Comparison of ENCODE assay signal across 6 worm cellular contexts in the genomic region with DNA sequence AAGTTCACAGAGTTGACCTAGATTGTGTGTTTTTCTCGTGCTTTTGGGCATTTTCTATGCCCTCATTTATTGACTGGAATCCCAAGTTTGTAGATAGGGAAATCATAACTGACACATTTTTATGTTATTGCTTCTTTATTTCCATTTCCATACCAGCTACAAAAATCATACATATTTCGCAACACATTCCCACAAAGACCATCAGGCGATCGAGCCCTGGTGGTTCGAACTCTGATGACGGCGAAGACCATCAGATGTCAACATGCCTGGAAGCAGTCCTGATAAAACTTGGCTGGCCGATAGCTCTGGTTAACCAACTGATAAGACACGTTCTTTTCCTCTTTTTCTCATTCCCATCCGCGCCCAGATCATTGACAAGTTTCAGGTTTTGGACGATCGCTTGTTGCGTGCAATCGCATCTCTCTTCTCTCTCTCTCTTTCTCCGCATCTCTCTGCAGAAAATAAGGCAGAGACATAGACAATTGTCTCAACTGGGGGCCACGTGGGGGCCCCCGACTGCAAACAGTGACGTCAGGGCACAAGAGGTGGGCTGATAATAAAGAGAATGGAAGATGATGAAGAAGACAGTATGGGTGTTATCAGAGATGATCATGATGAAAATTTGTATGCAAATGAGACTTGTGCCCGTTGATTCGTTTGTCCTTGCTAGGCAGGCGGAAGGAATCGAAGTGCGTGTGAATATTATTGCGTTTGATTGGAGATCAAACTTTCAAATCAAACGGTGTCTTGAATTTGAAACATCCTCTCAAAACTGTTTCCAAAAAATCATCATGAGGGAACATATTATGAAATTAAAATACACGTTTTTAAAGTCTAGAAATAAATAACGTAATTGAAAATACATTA.
A peak's percentile ranks its signal among the peaks of the same experiment; 100 is the strongest.
TF ChIP-seq lines count a peak whose summit lies in the region.

No protein-coding gene starts in this region.

TF ChIP-seq in whole organism, L1 larva, 84 proteins besides CTCF, POLR2A, EP300 and RAD21 (continued from another document and continues in another):
- TF ChIP-seq nhr-28 (tag; optimal IDR thresholded peaks at IDR 0.05; lab: Kevin White, UChicago): no peak
- TF ChIP-seq lin-14 (GFP tag; optimal IDR thresholded peaks at IDR 0.05; lab: Kevin White, UChicago): peak; percentile 96
- peak; percentile 75 for TF ChIP-seq swsn-7 (tag; optimal IDR thresholded peaks at IDR 0.05; lab: Kevin White, UChicago)
- no peak for TF ChIP-seq zag-1 (tag; optimal IDR thresholded peaks at IDR 0.05; lab: Kevin White, UChicago)
- TF ChIP-seq grh-1 (GFP tag; IDR thresholded peaks at IDR 0.05; lab: Robert Waterston, UW): peak; percentile 70
- no peak for TF ChIP-seq ceh-8 (GFP tag; optimal IDR thresholded peaks at IDR 0.05; lab: Kevin White, UChicago)
- TF ChIP-seq lin-13 (GFP tag; optimal IDR thresholded peaks at IDR 0.05; lab: Kevin White, UChicago): peak; percentile 41
- peak; percentile 52 for TF ChIP-seq C16A3.4 (tag; optimal IDR thresholded peaks at IDR 0.05; lab: Kevin White, UChicago)
- peak; percentile 87 to 100 for TF ChIP-seq mdl-1 (tag; optimal IDR thresholded peaks at IDR 0.05; lab: Kevin White, UChicago)
- TF ChIP-seq nhr-19 (GFP tag; conservative IDR thresholded peaks at IDR 0.05; lab: Robert Waterston, UW): peak; percentile 91
- peak; percentile 66 for TF ChIP-seq mep-1 (tag; optimal IDR thresholded peaks at IDR 0.05; lab: Kevin White, UChicago)
- TF ChIP-seq nhr-11 (tag; optimal IDR thresholded peaks at IDR 0.05; lab: Kevin White, UChicago): peak; percentile 58
- TF ChIP-seq hlh-17 (GFP tag; optimal IDR thresholded peaks at IDR 0.05; lab: Kevin White, UChicago; ENCODE audit: borderline replicate concordance): no peak
- 0 out of 2 replicates have a peak, but pooled peaks have one; percentile 31 for TF ChIP-seq ceh-88 (GFP tag; IDR thresholded peaks at IDR 0.05; lab: Robert Waterston, UW)
- peak; percentile 62 for TF ChIP-seq unc-130 (tag; optimal IDR thresholded peaks at IDR 0.05; lab: Kevin White, UChicago)
- TF ChIP-seq efl-3 (GFP tag; optimal IDR thresholded peaks at IDR 0.05; lab: Kevin White, UChicago): no peak
- TF ChIP-seq aly-2 (tag; optimal IDR thresholded peaks at IDR 0.05; lab: Kevin White, UChicago): no peak
- TF ChIP-seq pqm-1 (tag; optimal IDR thresholded peaks at IDR 0.05; lab: Kevin White, UChicago): peak; percentile 16
- TF ChIP-seq nhr-77 (tag; optimal IDR thresholded peaks at IDR 0.05; lab: Kevin White, UChicago): peak; percentile 74
- no peak for TF ChIP-seq fkh-8 (tag; optimal IDR thresholded peaks at IDR 0.05; lab: Kevin White, UChicago)

TF ChIP-seq in whole organism, L2 larva, 48 proteins besides CTCF, POLR2A, EP300 and RAD21 (continued from another document and continues in another):
- no peak for TF ChIP-seq alr-1 (tag; optimal IDR thresholded peaks at IDR 0.05; lab: Kevin White, UChicago)
- no peak for TF ChIP-seq unc-55 (GFP tag; optimal IDR thresholded peaks at IDR 0.05; lab: Kevin White, UChicago)
- peak; percentile 98 for TF ChIP-seq sma-3 (GFP tag; optimal IDR thresholded peaks at IDR 0.05; lab: Kevin White, UChicago)
- TF ChIP-seq ceh-82 (tag; optimal IDR thresholded peaks at IDR 0.05; lab: Kevin White, UChicago): no peak
- TF ChIP-seq nhr-10 (tag; optimal IDR thresholded peaks at IDR 0.05; lab: Kevin White, UChicago): peak; percentile 64
- TF ChIP-seq ztf-11 (tag; optimal IDR thresholded peaks at IDR 0.05; lab: Kevin White, UChicago): no peak
- TF ChIP-seq mdl-1 (tag; optimal IDR thresholded peaks at IDR 0.05; lab: Kevin White, UChicago): peak; percentile 99
- TF ChIP-seq nhr-23 (tag; optimal IDR thresholded peaks at IDR 0.05; lab: Kevin White, UChicago): no peak
- peak; percentile 77 for TF ChIP-seq gmeb-1 (tag; optimal IDR thresholded peaks at IDR 0.05; lab: Kevin White, UChicago)
- peak; percentile 63 for TF ChIP-seq nhr-77 (tag; optimal IDR thresholded peaks at IDR 0.05; lab: Kevin White, UChicago)
- TF ChIP-seq fos-1 (tag; optimal IDR thresholded peaks at IDR 0.05; lab: Kevin White, UChicago): peak; percentile 97
- TF ChIP-seq ZK546.5 (tag; optimal IDR thresholded peaks at IDR 0.05; lab: Kevin White, UChicago): no peak
- TF ChIP-seq nhr-21 (tag; optimal IDR thresholded peaks at IDR 0.05; lab: Kevin White, UChicago): peak; percentile 96
- peak; percentile 72 for TF ChIP-seq blmp-1 (tag; optimal IDR thresholded peaks at IDR 0.05; lab: Kevin White, UChicago; ENCODE audit: insufficient read depth)
- no peak for TF ChIP-seq aly-2 (tag; optimal IDR thresholded peaks at IDR 0.05; lab: Kevin White, UChicago)
- TF ChIP-seq ama-1 (optimal IDR thresholded peaks at IDR 0.05; lab: Kevin White, UChicago): no peak
- TF ChIP-seq mbf-1 (tag; optimal IDR thresholded peaks at IDR 0.05; lab: Kevin White, UChicago): no peak
- peak; percentile 1 for TF ChIP-seq mab-5 (tag; optimal IDR thresholded peaks at IDR 0.05; lab: Kevin White, UChicago)
- peak; percentile 90 for TF ChIP-seq nhr-129 (tag; optimal IDR thresholded peaks at IDR 0.05; lab: Kevin White, UChicago)
- TF ChIP-seq sma-9 (GFP tag; optimal IDR thresholded peaks at IDR 0.05; lab: Kevin White, UChicago): peak; percentile 99
- peak; percentile 90 for TF ChIP-seq sma-9 (tag; optimal IDR thresholded peaks at IDR 0.05; lab: Kevin White, UChicago)

TF ChIP-seq in whole organism, L3 larva, 47 proteins besides CTCF, POLR2A, EP300 and RAD21 (continued from another document and continues in another):
- TF ChIP-seq nhr-25 (tag; optimal IDR thresholded peaks at IDR 0.05; lab: Kevin White, UChicago): peak; percentile 91
- TF ChIP-seq sea-2 (GFP tag; optimal IDR thresholded peaks at IDR 0.05; lab: Kevin White, UChicago): no peak
- no peak for TF ChIP-seq eor-1 (tag; optimal IDR thresholded peaks at IDR 0.05; lab: Kevin White, UChicago)
- TF ChIP-seq ceh-28 (tag; optimal IDR thresholded peaks at IDR 0.05; lab: Kevin White, UChicago): peak; percentile 76
- peak; percentile 61 for TF ChIP-seq skn-1 (tag; optimal IDR thresholded peaks at IDR 0.05; lab: Kevin White, UChicago)
- no peak for TF ChIP-seq ztf-11 (tag; optimal IDR thresholded peaks at IDR 0.05; lab: Kevin White, UChicago)
- TF ChIP-seq zag-1 (tag; optimal IDR thresholded peaks at IDR 0.05; lab: Kevin White, UChicago): no peak
- TF ChIP-seq unc-62 (GFP tag; optimal IDR thresholded peaks at IDR 0.05; lab: Kevin White, UChicago): peak; percentile 71
- TF ChIP-seq nhr-23 (tag; optimal IDR thresholded peaks at IDR 0.05; lab: Kevin White, UChicago): peak; percentile 92
- TF ChIP-seq pqm-1 (tag; optimal IDR thresholded peaks at IDR 0.05; lab: Kevin White, UChicago): peak; percentile 98
- no peak for TF ChIP-seq fkh-2 (tag; optimal IDR thresholded peaks at IDR 0.05; lab: Kevin White, UChicago)
- TF ChIP-seq jun-1 (tag; optimal IDR thresholded peaks at IDR 0.05; lab: Kevin White, UChicago): peak; percentile 96
- TF ChIP-seq nhr-237 (tag; optimal IDR thresholded peaks at IDR 0.05; lab: Kevin White, UChicago): no peak
- TF ChIP-seq nhr-77 (tag; optimal IDR thresholded peaks at IDR 0.05; lab: Kevin White, UChicago): peak; percentile 82
- peak; percentile 38 for TF ChIP-seq nhr-28 (tag; optimal IDR thresholded peaks at IDR 0.05; lab: Kevin White, UChicago)
- no peak for TF ChIP-seq daf-12 (tag; optimal IDR thresholded peaks at IDR 0.05; lab: Kevin White, UChicago)
- peak; percentile 63 for TF ChIP-seq R02D3.7 (tag; optimal IDR thresholded peaks at IDR 0.05; lab: Kevin White, UChicago)
- TF ChIP-seq elt-1 (tag; optimal IDR thresholded peaks at IDR 0.05; lab: Kevin White, UChicago): no peak
- TF ChIP-seq aly-2 (tag; optimal IDR thresholded peaks at IDR 0.05; lab: Kevin White, UChicago): no peak
- TF ChIP-seq ceh-16 (tag; optimal IDR thresholded peaks at IDR 0.05; lab: Kevin White, UChicago): no peak
- peak; percentile 77 for TF ChIP-seq pha-4 (tag; optimal IDR thresholded peaks at IDR 0.05; lab: Kevin White, UChicago)
- no peak for TF ChIP-seq mml-1 (tag; optimal IDR thresholded peaks at IDR 0.05; lab: Kevin White, UChicago)

TF ChIP-seq in whole organism, L4 larva, 104 proteins besides CTCF, POLR2A, EP300 and RAD21 (continued from another document and continues in another):
- TF ChIP-seq daf-16 (GFP tag; optimal IDR thresholded peaks at IDR 0.05; lab: Kevin White, UChicago) (peak; percentile 76 to 97), daf-16 (tag; optimal IDR thresholded peaks at IDR 0.05; lab: Kevin White, UChicago) (peak; percentile 96), nhr-6 (tag; optimal IDR thresholded peaks at IDR 0.05; lab: Kevin White, UChicago) (peak; percentile 20), snpc-4 (tag; optimal IDR thresholded peaks at IDR 0.05; lab: Kevin White, UChicago) (no peak), ZK546.5 (tag; optimal IDR thresholded peaks at IDR 0.05; lab: Kevin White, UChicago) (no peak), lin-1 (GFP tag; IDR thresholded peaks at IDR 0.05; lab: Robert Waterston, UW) (peak; percentile 96), mdl-1 (tag; optimal IDR thresholded peaks at IDR 0.05; lab: Kevin White, UChicago) (peak; percentile 99 to 100), aha-1 (tag; lab: Kevin White, UChicago) (peak; percentile 96), tra-1 (GFP tag; IDR thresholded peaks at IDR 0.05; lab: Robert Waterston, UW) (peak; percentile 100), ceh-28 (tag; optimal IDR thresholded peaks at IDR 0.05; lab: Kevin White, UChicago) (peak; percentile 24), nhr-77 (tag; optimal IDR thresholded peaks at IDR 0.05; lab: Kevin White, UChicago) (peak; percentile 92), set-16 (GFP tag; IDR thresholded peaks at IDR 0.05; lab: Robert Waterston, UW) (peak; percentile 82), zip-2 (tag; optimal IDR thresholded peaks at IDR 0.05; lab: Kevin White, UChicago) (peak; percentile 44), dmd-6 (GFP tag; IDR thresholded peaks at IDR 0.05; lab: Robert Waterston, UW) (peak; percentile 100), tag-97 (GFP tag; IDR thresholded peaks at IDR 0.05; lab: Robert Waterston, UW) (no peak), T20F7.1 (GFP tag; optimal IDR thresholded peaks at IDR 0.05; lab: Kevin White, UChicago) (peak; percentile 66), ceh-32 (tag; optimal IDR thresholded peaks at IDR 0.05; lab: Kevin White, UChicago; ENCODE audit: poor library complexity) (no peak), ceh-20 (GFP tag; IDR thresholded peaks at IDR 0.05; lab: Robert Waterston, UW) (peak; percentile 60), fos-1 (tag; optimal IDR thresholded peaks at IDR 0.05; lab: Kevin White, UChicago) (peak; percentile 84), gei-8 (GFP tag; optimal IDR thresholded peaks at IDR 0.05; lab: Kevin White, UChicago) (peak; percentile 100), nhr-48 (tag; optimal IDR thresholded peaks at IDR 0.05; lab: Kevin White, UChicago) (peak; percentile 99), T26A8.4 (GFP tag; IDR thresholded peaks at IDR 0.05; lab: Robert Waterston, UW) (peak; percentile 88)

TF ChIP-seq in whole organism, late embryonic, 69 proteins besides CTCF, POLR2A, EP300 and RAD21 (continued from another document):
- TF ChIP-seq elt-2 (tag; optimal IDR thresholded peaks at IDR 0.05; lab: Kevin White, UChicago) (peak; percentile 97), dmd-4 (tag; optimal IDR thresholded peaks at IDR 0.05; lab: Kevin White, UChicago; ENCODE audit: borderline replicate concordance) (no peak), ama-1 (optimal IDR thresholded peaks at IDR 0.05; lab: Kevin White, UChicago) (no peak), dve-1 (tag; optimal IDR thresholded peaks at IDR 0.05; lab: Kevin White, UChicago) (peak; percentile 80), ets-4 (tag; optimal IDR thresholded peaks at IDR 0.05; lab: Kevin White, UChicago) (peak; percentile 41), pqm-1 (tag; optimal IDR thresholded peaks at IDR 0.05; lab: Kevin White, UChicago) (peak; percentile 89), nhr-11 (tag; optimal IDR thresholded peaks at IDR 0.05; lab: Kevin White, UChicago) (no peak), nfya-1 (tag; optimal IDR thresholded peaks at IDR 0.05; lab: Kevin White, UChicago) (peak; percentile 37)
TF ChIP-seq in whole organism, late embryonic: peak in this region for 11.

TF ChIP-seq in whole organism, young adult, 124 proteins besides CTCF, POLR2A, EP300 and RAD21 (continued from another document and continues in another):
- peak; percentile 100 for TF ChIP-seq nhr-80 (tag; optimal IDR thresholded peaks at IDR 0.05; lab: Kevin White, UChicago)
- no peak for TF ChIP-seq F10E7.11 (tag; optimal IDR thresholded peaks at IDR 0.05; lab: Kevin White, UChicago)
- TF ChIP-seq ets-4 (GFP tag; optimal IDR thresholded peaks at IDR 0.05; lab: Kevin White, UChicago): peak; percentile 98
- TF ChIP-seq snpc-3.4 (tag; optimal IDR thresholded peaks at IDR 0.05; lab: Kevin White, UChicago): no peak
- TF ChIP-seq sdz-38 (tag; optimal IDR thresholded peaks at IDR 0.05; lab: Kevin White, UChicago): no peak
- peak; percentile 72; the same call in 1 of the 2 replicates for TF ChIP-seq nfyb-1 (GFP tag; IDR thresholded peaks at IDR 0.05; lab: Robert Waterston, UW)
- TF ChIP-seq tbp1 (GFP tag; optimal IDR thresholded peaks at IDR 0.05; lab: Kevin White, UChicago): peak; percentile 67
- no peak for TF ChIP-seq C17E4.6 (GFP tag; IDR thresholded peaks at IDR 0.05; lab: Robert Waterston, UW)
- peak; percentile 93 for TF ChIP-seq nhr-90 (tag; optimal IDR thresholded peaks at IDR 0.05; lab: Kevin White, UChicago)
- peak; percentile 12 for TF ChIP-seq mxl-1 (tag; optimal IDR thresholded peaks at IDR 0.05; lab: Kevin White, UChicago)
- peak; percentile 78 for TF ChIP-seq attf-5 (GFP tag; optimal IDR thresholded peaks at IDR 0.05; lab: Kevin White, UChicago)
- no peak for TF ChIP-seq dpl-1 (GFP tag; optimal IDR thresholded peaks at IDR 0.05; lab: Kevin White, UChicago)
- no peak for TF ChIP-seq Y67H2A.10 (GFP tag; conservative IDR thresholded peaks at IDR 0.05; lab: Robert Waterston, UW)
- peak; percentile 76 for TF ChIP-seq egl-44 (GFP tag; IDR thresholded peaks at IDR 0.05; lab: Robert Waterston, UW)
- TF ChIP-seq ztf-3 (GFP tag; optimal IDR thresholded peaks at IDR 0.05; lab: Kevin White, UChicago): peak; percentile 77
- no peak for TF ChIP-seq ceh-91 (GFP tag; IDR thresholded peaks at IDR 0.05; lab: Robert Waterston, UW)
- no peak for TF ChIP-seq rcor-1 (GFP tag; IDR thresholded peaks at IDR 0.05; lab: Robert Waterston, UW)
- no peak for TF ChIP-seq fkh-3 (tag; optimal IDR thresholded peaks at IDR 0.05; lab: Kevin White, UChicago)
- TF ChIP-seq lag-1 (GFP tag; IDR thresholded peaks at IDR 0.05; lab: Robert Waterston, UW): 0 out of 2 replicates have a peak, but pooled peaks have one; percentile 70
- TF ChIP-seq F33H1.4 (GFP tag; IDR thresholded peaks at IDR 0.05; lab: Robert Waterston, UW): no peak
- peak; percentile 31; the same call in 1 of the 2 replicates for TF ChIP-seq Y56A3A.18 (GFP tag; IDR thresholded peaks at IDR 0.05; lab: Robert Waterston, UW)
- peak; percentile 97 for TF ChIP-seq chd-7 (tag; optimal IDR thresholded peaks at IDR 0.05; lab: Kevin White, UChicago)
- no peak for TF ChIP-seq lsy-27 (tag; optimal IDR thresholded peaks at IDR 0.05; lab: Kevin White, UChicago; ENCODE audit: borderline replicate concordance, insufficient read depth)
- TF ChIP-seq lsl-1 (GFP tag; optimal IDR thresholded peaks at IDR 0.05; lab: Kevin White, UChicago): no peak
- TF ChIP-seq lin-54 (GFP tag; optimal IDR thresholded peaks at IDR 0.05; lab: Kevin White, UChicago): peak; percentile 54
- TF ChIP-seq egl-18 (GFP tag; IDR thresholded peaks at IDR 0.05; lab: Robert Waterston, UW): no peak
- no peak for TF ChIP-seq lin-35 (GFP tag; optimal IDR thresholded peaks at IDR 0.05; lab: Kevin White, UChicago)
- no peak for TF ChIP-seq mes-4 (tag; optimal IDR thresholded peaks at IDR 0.05; lab: Kevin White, UChicago)
- no peak for TF ChIP-seq F39B2.1 (GFP tag; IDR thresholded peaks at IDR 0.05; lab: Robert Waterston, UW)
- no peak for TF ChIP-seq F57A8.1 (GFP tag; optimal IDR thresholded peaks at IDR 0.05; lab: Kevin White, UChicago)
- TF ChIP-seq madf-3 (GFP tag; IDR thresholded peaks at IDR 0.05; lab: Robert Waterston, UW): no peak
- TF ChIP-seq ZK185.1 (tag; optimal IDR thresholded peaks at IDR 0.05; lab: Kevin White, UChicago; ENCODE audit: poor library complexity, severe bottlenecking): no peak
- TF ChIP-seq ama-1 (optimal IDR thresholded peaks at IDR 0.05; lab: Kevin White, UChicago): no peak
- TF ChIP-seq ama-1 (GFP tag; optimal IDR thresholded peaks at IDR 0.05; lab: Kevin White, UChicago): no peak
- TF ChIP-seq Y79H2A.3 (GFP tag; conservative IDR thresholded peaks at IDR 0.05; lab: Robert Waterston, UW): no peak
- TF ChIP-seq cebp-2 (GFP tag; IDR thresholded peaks at IDR 0.05; lab: Robert Waterston, UW): no peak
- no peak for TF ChIP-seq Y95B8A.8 (GFP tag; IDR thresholded peaks at IDR 0.05; lab: Robert Waterston, UW)
- TF ChIP-seq tlf-1 (GFP tag; optimal IDR thresholded peaks at IDR 0.05; lab: Kevin White, UChicago): peak; percentile 85
- peak; percentile 5 for TF ChIP-seq B0261.1 (tag; optimal IDR thresholded peaks at IDR 0.05; lab: Kevin White, UChicago)
- TF ChIP-seq B0019.2 (GFP tag; conservative IDR thresholded peaks at IDR 0.05; lab: Robert Waterston, UW): no peak
